Fruit fly (Drosophila melanogaster): ENCODE results near the gene Nepl21.

Gene Nepl21

DNA sequence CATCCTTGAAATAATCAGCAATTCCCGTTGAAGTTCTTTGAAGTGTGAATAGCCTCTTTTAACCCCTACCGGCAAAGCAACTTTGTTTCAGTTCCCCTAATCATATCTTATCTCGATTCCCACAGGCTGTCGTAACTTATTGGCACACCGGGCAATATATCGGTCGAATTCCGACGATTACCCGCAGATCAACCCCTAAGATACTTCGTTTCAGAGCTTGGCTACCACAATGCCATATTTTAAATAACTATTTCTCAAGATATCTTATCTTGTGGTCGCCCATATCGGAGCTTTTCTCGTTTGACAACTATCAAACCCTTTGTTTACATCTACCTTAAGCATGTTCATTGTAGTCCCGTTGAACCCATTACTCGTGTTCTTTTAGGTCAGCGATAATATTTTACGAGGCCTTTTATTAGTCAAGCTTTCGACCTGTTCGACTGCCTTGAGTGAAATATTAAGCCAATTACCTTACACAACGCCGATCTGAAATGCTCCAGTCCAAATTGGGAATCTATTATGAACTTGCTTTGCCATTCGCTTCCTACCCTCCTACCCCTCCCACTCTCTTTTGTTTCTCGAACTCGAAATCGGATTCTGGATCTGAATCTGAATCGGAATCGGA, 15.5 kb downstream of the Nepl21 start:
- no peak for TF ChIP-seq EcR (GFP tag; optimal IDR thresholded peaks at IDR 0.05)
- TF ChIP-seq CG8478 (optimal IDR thresholded peaks at IDR 0.05) = no peak
- no peak for TF ChIP-seq psq (optimal IDR thresholded peaks at IDR 0.05)
- TF ChIP-seq pan (optimal IDR thresholded peaks at IDR 0.05) = peak; percentile 20
- no peak for TF ChIP-seq usp (GFP tag; optimal IDR thresholded peaks at IDR 0.05)
- no peak for TF ChIP-seq Dll (optimal IDR thresholded peaks at IDR 0.05)

- TF ChIP-seq Dll (optimal IDR thresholded peaks at IDR 0.05) (no peak), EcR (GFP tag; optimal IDR thresholded peaks at IDR 0.05) (no peak), usp (GFP tag; optimal IDR thresholded peaks at IDR 0.05) (no peak), CG8478 (optimal IDR thresholded peaks at IDR 0.05) (no peak), pan (optimal IDR thresholded peaks at IDR 0.05) (no peak), psq (optimal IDR thresholded peaks at IDR 0.05) (no peak)
Observed at dm6 chr3R:28901468-28902163, 18.1 kb downstream of the Nepl21 start.

DNA sequence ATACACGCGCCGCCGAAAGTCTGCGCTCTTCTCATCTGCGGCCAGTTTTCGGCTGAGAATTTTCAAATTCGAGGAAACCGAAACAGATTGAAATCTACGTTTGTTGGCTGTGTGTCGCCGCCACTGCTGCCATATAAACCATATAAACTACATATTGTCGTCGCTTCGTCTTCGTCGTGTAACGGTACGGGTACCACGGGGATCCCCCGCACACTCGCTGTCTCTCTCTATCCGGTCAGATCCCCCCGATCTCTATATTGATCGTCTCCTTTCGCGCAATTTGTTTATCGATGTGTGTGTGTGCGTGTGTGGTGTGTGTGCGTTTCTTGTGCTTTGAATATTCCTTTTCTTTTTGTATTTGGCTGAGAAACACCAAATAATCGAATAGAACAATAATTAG, 19.9 kb downstream of the Nepl21 start:
- TF ChIP-seq usp (GFP tag; optimal IDR thresholded peaks at IDR 0.05) (no peak), EcR (GFP tag; optimal IDR thresholded peaks at IDR 0.05) (no peak)

dm6 chr3R:28904174-28904573, 20.7 kb downstream of the Nepl21 start:
- no peak for TF ChIP-seq usp (GFP tag; optimal IDR thresholded peaks at IDR 0.05)

- TF ChIP-seq CG8478 (optimal IDR thresholded peaks at IDR 0.05) (no peak), Dll (optimal IDR thresholded peaks at IDR 0.05) (no peak), usp (GFP tag; optimal IDR thresholded peaks at IDR 0.05) (no peak), psq (optimal IDR thresholded peaks at IDR 0.05) (no peak), EcR (GFP tag; optimal IDR thresholded peaks at IDR 0.05) (no peak), pan (optimal IDR thresholded peaks at IDR 0.05) (no peak)
Observed at dm6 chr3R:28904816-28905435, 21.4 kb downstream of the Nepl21 start.

- TF ChIP-seq Dll (optimal IDR thresholded peaks at IDR 0.05) = no peak
- no peak for TF ChIP-seq usp (GFP tag; optimal IDR thresholded peaks at IDR 0.05)
- TF ChIP-seq psq (optimal IDR thresholded peaks at IDR 0.05) = no peak
- no peak for TF ChIP-seq EcR (GFP tag; optimal IDR thresholded peaks at IDR 0.05)
- TF ChIP-seq pan (optimal IDR thresholded peaks at IDR 0.05) = no peak
Observed at dm6 chr3R:28911758-28912157, 28.3 kb downstream of the Nepl21 start.

DNA sequence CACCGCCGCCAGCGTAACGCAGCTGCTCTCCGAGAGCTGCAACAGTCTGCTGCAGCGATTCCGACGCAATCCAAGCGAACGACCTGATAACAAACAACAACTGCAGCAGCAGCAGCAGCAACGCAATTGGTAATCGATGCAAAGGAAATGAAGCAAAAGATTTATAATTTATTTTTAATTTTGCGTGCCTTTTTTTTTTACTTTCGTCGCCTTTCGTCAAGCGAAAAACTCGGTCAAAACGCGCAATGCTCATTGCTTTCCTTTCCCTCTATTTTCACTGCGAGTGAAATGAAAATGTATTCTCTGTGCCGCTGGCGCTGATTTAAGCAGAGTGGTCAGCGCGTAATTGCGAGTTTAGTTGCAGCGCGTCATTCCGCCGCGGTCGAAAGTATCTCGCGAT, 29.5 kb downstream of the Nepl21 start:
- no peak for TF ChIP-seq usp (GFP tag; optimal IDR thresholded peaks at IDR 0.05)
- TF ChIP-seq CG8478 (optimal IDR thresholded peaks at IDR 0.05) = no peak
- no peak for TF ChIP-seq pan (optimal IDR thresholded peaks at IDR 0.05)
- TF ChIP-seq psq (optimal IDR thresholded peaks at IDR 0.05) = no peak
- TF ChIP-seq Dll (optimal IDR thresholded peaks at IDR 0.05) = no peak
- TF ChIP-seq EcR (GFP tag; optimal IDR thresholded peaks at IDR 0.05) = no peak

- TF ChIP-seq pan (optimal IDR thresholded peaks at IDR 0.05) (no peak), Dll (optimal IDR thresholded peaks at IDR 0.05) (no peak), psq (optimal IDR thresholded peaks at IDR 0.05) (no peak), EcR (GFP tag; optimal IDR thresholded peaks at IDR 0.05) (no peak), usp (GFP tag; optimal IDR thresholded peaks at IDR 0.05) (no peak), CG8478 (optimal IDR thresholded peaks at IDR 0.05) (no peak)
Observed at dm6 chr3R:28913890-28914750, 30.6 kb downstream of the Nepl21 start.

dm6 chr3R:28922744-28923143, 39.3 kb downstream of the Nepl21 start, which contains the start of gene CG11828:
Gene CG11828 (plus strand): TSS chr3R:28923044.
- TF ChIP-seq pan (optimal IDR thresholded peaks at IDR 0.05) (no peak), psq (optimal IDR thresholded peaks at IDR 0.05) (no peak), usp (GFP tag; optimal IDR thresholded peaks at IDR 0.05) (no peak), EcR (GFP tag; optimal IDR thresholded peaks at IDR 0.05) (no peak), CG8478 (optimal IDR thresholded peaks at IDR 0.05) (no peak), Dll (optimal IDR thresholded peaks at IDR 0.05) (no peak)
